Worm (Caenorhabditis elegans) whole organism, L4 larva: ENCODE data around the gene W02B12.12.

Experiments used
- D1046.2 ChIP-seq: fragments of 200-800 bp; sonication (Bioruptor generic); IDR thresholded peaks from 2 replicates; pipeline ENCODE4 v1.3.6; 2022; ENCODE audit warnings: missing genetic modification characterization, missing compliant biosample characterization
- F10B5.3 ChIP-seq: sonication (generic microtip); optimal IDR thresholded peaks from 2 replicates; lab custom pipeline; 2016; ENCODE audit warnings: mild to moderate bottlenecking, missing genetic modification characterization, missing compliant biosample characterization
- F49E8.2 ChIP-seq: sonication (generic microtip); optimal IDR thresholded peaks from 2 replicates; lab custom pipeline; 2016; ENCODE audit warnings: missing compliant biosample characterization, mild to moderate bottlenecking, missing genetic modification characterization, borderline replicate concordance
- T20F7.1 ChIP-seq: fragments of 200-800 bp; sonication (Bioruptor generic); optimal IDR thresholded peaks from 2 replicates; lab custom pipeline; 2018; ENCODE audit warnings: mild to moderate bottlenecking, missing genetic modification characterization, missing compliant biosample characterization
- T26A8.4 ChIP-seq: fragments of 200-800 bp; sonication (Bioruptor generic); IDR thresholded peaks from 2 replicates; pipeline ENCODE4 v1.3.6; 2022; ENCODE audit warnings: missing genetic modification characterization, missing compliant biosample characterization
- Y48G9A.11 ChIP-seq: fragments of 200-800 bp; sonication (Bioruptor generic); IDR thresholded peaks from 2 replicates; pipeline ENCODE4 v1.3.6; 2022; ENCODE audit warnings: missing genetic modification reagents, missing genetic modification characterization, missing compliant biosample characterization
- Y5F2A.4 ChIP-seq: fragments of 200-800 bp; sonication (Bioruptor generic); optimal IDR thresholded peaks from 2 replicates; lab custom pipeline; 2018; ENCODE audit warnings: mild to moderate bottlenecking, missing genetic modification characterization, missing compliant biosample characterization
- ZK337.2 ChIP-seq: fragments of 200-800 bp; sonication (Bioruptor generic); IDR thresholded peaks from 2 replicates; pipeline ENCODE4 v1.3.6; 2022; ENCODE audit warnings: missing genetic modification reagents, missing genetic modification characterization, missing compliant biosample characterization
- aha-1 ChIP-seq: fragments of 150-350 bp; peaks from one replicate; lab custom pipeline; 2014; ENCODE audit warnings: missing biosample characterization, missing genetic modification characterization
- arid-1 ChIP-seq: fragments of 200-800 bp; sonication (Bioruptor generic); conservative IDR thresholded peaks from 2 replicates; pipeline ENCODE4 v1.3.6; 2022; ENCODE audit warnings: missing genetic modification reagents, missing genetic modification characterization, missing compliant biosample characterization
- attf-4 ChIP-seq: sonication (generic microtip); optimal IDR thresholded peaks from 3 replicates; lab custom pipeline; 2017; ENCODE audit warnings: missing biosample characterization, missing genetic modification characterization
- ceh-20 ChIP-seq: fragments of 200-800 bp; sonication (Bioruptor generic); IDR thresholded peaks from 2 replicates; pipeline ENCODE4 v1.3.6; 2022; ENCODE audit warnings: missing genetic modification reagents, missing genetic modification characterization, missing compliant biosample characterization
- ceh-28 ChIP-seq: fragments of 150-350 bp; optimal IDR thresholded peaks from 2 replicates; lab custom pipeline; 2014; ENCODE audit warnings: missing biosample characterization, missing genetic modification reagents, missing genetic modification characterization
- ceh-32 ChIP-seq: sonication (generic microtip); optimal IDR thresholded peaks from 2 replicates; lab custom pipeline; 2016; ENCODE audit warnings: mild to moderate bottlenecking, missing genetic modification characterization, missing compliant biosample characterization; ENCODE audit not compliant: poor library complexity
- ceh-44 ChIP-seq: fragments of 200-800 bp; sonication (Bioruptor generic); IDR thresholded peaks from 2 replicates; pipeline ENCODE4 v1.3.6; 2022; ENCODE audit warnings: missing genetic modification reagents, missing genetic modification characterization, missing compliant biosample characterization
- ceh-82 ChIP-seq: sonication (generic microtip); optimal IDR thresholded peaks from 2 replicates; lab custom pipeline; 2017; ENCODE audit warnings: missing biosample characterization, missing genetic modification characterization
- ces-1 ChIP-seq: fragments of 150-350 bp; sonication (generic microtip); optimal IDR thresholded peaks from 4 replicates; lab custom pipeline; 2014; ENCODE audit warnings: missing biosample characterization, missing genetic modification reagents, missing genetic modification characterization
- cey-2 ChIP-seq: sonication (generic microtip); optimal IDR thresholded peaks from 3 replicates; lab custom pipeline; 2017; ENCODE audit warnings: missing genetic modification characterization, mild to moderate bottlenecking, missing compliant biosample characterization, antibody characterized with exemption, borderline replicate concordance; ENCODE audit not compliant: insufficient read depth
- daf-12 ChIP-seq: fragments of 150-350 bp; optimal IDR thresholded peaks from 2 replicates; lab custom pipeline; 2014; ENCODE audit warnings: missing biosample characterization, missing genetic modification reagents, missing genetic modification characterization
- daf-16 ChIP-seq, 3 experiments: sonication (generic microtip); optimal IDR thresholded peaks; 2 replicates each; lab custom pipeline; 2016 to 2017; ENCODE audit warnings: missing genetic modification characterization in 3 of 3, missing genetic modification reagents in 3 of 3, mild to moderate bottlenecking in 2 of 3, missing compliant biosample characterization in 2 of 3, missing biosample characterization in 1 of 3, moderate library complexity in 1 of 3
- daf-8 ChIP-seq: fragments of 200-800 bp; sonication (Bioruptor generic); IDR thresholded peaks from 2 replicates; pipeline ENCODE4 v1.3.6; 2022; ENCODE audit warnings: missing genetic modification characterization, missing compliant biosample characterization
- dmd-6 ChIP-seq: fragments of 200-800 bp; sonication (Bioruptor generic); IDR thresholded peaks from 2 replicates; pipeline ENCODE4 v1.3.6; 2022; ENCODE audit warnings: missing genetic modification reagents, missing genetic modification characterization, missing compliant biosample characterization
- dmd-8 ChIP-seq: fragments of 200-800 bp; sonication (Bioruptor generic); IDR thresholded peaks from 2 replicates; pipeline ENCODE4 v1.3.6; 2022; ENCODE audit warnings: missing genetic modification characterization, missing compliant biosample characterization
- dve-1 ChIP-seq: sonication (generic microtip); optimal IDR thresholded peaks from 2 replicates; lab custom pipeline; 2017; ENCODE audit warnings: antibody characterized with exemption, mild to moderate bottlenecking, missing genetic modification characterization, missing compliant biosample characterization; ENCODE audit not compliant: insufficient read depth
- egl-27 ChIP-seq: sonication (generic microtip); optimal IDR thresholded peaks from 3 replicates; lab custom pipeline; 2017; ENCODE audit warnings: missing biosample characterization, missing genetic modification reagents, missing genetic modification characterization
- egl-43 ChIP-seq: fragments of 200-800 bp; sonication (Bioruptor generic); IDR thresholded peaks from 2 replicates; pipeline ENCODE4 v1.3.6; 2022; ENCODE audit warnings: missing genetic modification reagents, missing genetic modification characterization, missing compliant biosample characterization
- lim-7 ChIP-seq: fragments of 200-800 bp; sonication (Bioruptor generic); IDR thresholded peaks from 2 replicates; pipeline ENCODE4 v1.3.6; 2022; ENCODE audit warnings: missing genetic modification characterization, missing compliant biosample characterization
- lin-1 ChIP-seq: fragments of 200-800 bp; sonication (Bioruptor generic); IDR thresholded peaks from 2 replicates; pipeline ENCODE4 v1.3.6; 2022; ENCODE audit warnings: missing genetic modification reagents, missing genetic modification characterization, missing compliant biosample characterization
- lin-38 ChIP-seq: fragments of 200-800 bp; sonication (Bioruptor generic); IDR thresholded peaks from 2 replicates; pipeline ENCODE4 v1.3.6; 2022; ENCODE audit warnings: missing genetic modification reagents, missing genetic modification characterization, missing compliant biosample characterization
- lin-39 ChIP-seq: fragments of 150-350 bp; optimal IDR thresholded peaks from 2 replicates; lab custom pipeline; 2014; ENCODE audit warnings: missing biosample characterization, missing genetic modification reagents, missing genetic modification characterization
- lir-3 ChIP-seq: sonication (generic microtip); optimal IDR thresholded peaks from 2 replicates; lab custom pipeline; 2016; ENCODE audit warnings: mild to moderate bottlenecking, missing genetic modification characterization, missing compliant biosample characterization
- mdl-1 ChIP-seq, 2 experiments: fragments of 150-350 bp in 1 of 2; sonication (generic microtip) in 1 of 2; optimal IDR thresholded peaks; 2 replicates each; lab custom pipeline; 2014 to 2017; ENCODE audit warnings: missing biosample characterization in 2 of 2, missing genetic modification characterization in 2 of 2
- mes-2 ChIP-seq: sonication (generic microtip); optimal IDR thresholded peaks from 2 replicates; lab custom pipeline; 2016; ENCODE audit warnings: missing genotype, mild to moderate bottlenecking, missing genetic modification characterization, missing compliant biosample characterization; ENCODE audit not compliant: poor library complexity, severe bottlenecking
- nhr-11 ChIP-seq: fragments of 150-350 bp; optimal IDR thresholded peaks from 2 replicates; lab custom pipeline; 2014; ENCODE audit warnings: missing biosample characterization, missing genetic modification characterization
- nhr-111 ChIP-seq: fragments of 200-800 bp; sonication (Bioruptor generic); optimal IDR thresholded peaks from 2 replicates; lab custom pipeline; 2018; ENCODE audit warnings: mild to moderate bottlenecking, missing genetic modification characterization, missing compliant biosample characterization
- nhr-237 ChIP-seq: sonication (generic microtip); optimal IDR thresholded peaks from 2 replicates; lab custom pipeline; 2017; ENCODE audit warnings: missing biosample characterization, missing genetic modification characterization
- nhr-25 ChIP-seq: sonication (generic microtip); optimal IDR thresholded peaks from 2 replicates; lab custom pipeline; 2017; ENCODE audit warnings: missing genetic modification characterization, mild to moderate bottlenecking, missing compliant biosample characterization, antibody characterized with exemption, moderate library complexity, borderline replicate concordance; ENCODE audit not compliant: insufficient read depth
- nhr-41 ChIP-seq: fragments of 200-800 bp; sonication (Bioruptor generic); IDR thresholded peaks from 2 replicates; pipeline ENCODE4 v1.3.6; 2022; ENCODE audit warnings: missing genetic modification reagents, missing genetic modification characterization, missing compliant biosample characterization
- saeg-2 ChIP-seq: fragments of 200-800 bp; sonication (Bioruptor generic); IDR thresholded peaks from 2 replicates; pipeline ENCODE4 v1.3.6; 2022; ENCODE audit warnings: missing genetic modification reagents, missing genetic modification characterization, missing compliant biosample characterization
- sdz-12 ChIP-seq: fragments of 200-800 bp; sonication (Bioruptor generic); optimal IDR thresholded peaks from 2 replicates; lab custom pipeline; 2018; ENCODE audit warnings: mild to moderate bottlenecking, missing genetic modification characterization, missing compliant biosample characterization
- set-16 ChIP-seq: fragments of 200-800 bp; sonication (Bioruptor generic); IDR thresholded peaks from 2 replicates; pipeline ENCODE4 v1.3.6; 2022; ENCODE audit warnings: missing genetic modification reagents, missing genetic modification characterization, missing compliant biosample characterization
- snpc-4 ChIP-seq: fragments of 150-350 bp; optimal IDR thresholded peaks from 2 replicates; lab custom pipeline; 2014; ENCODE audit warnings: missing biosample characterization, missing genetic modification characterization
- spr-1 ChIP-seq: sonication (generic microtip); optimal IDR thresholded peaks from 2 replicates; lab custom pipeline; 2016; ENCODE audit warnings: mild to moderate bottlenecking, missing genetic modification characterization, missing compliant biosample characterization
- unc-130 ChIP-seq: sonication (generic microtip); optimal IDR thresholded peaks from 2 replicates; lab custom pipeline; 2016; ENCODE audit warnings: missing genetic modification reagents, missing genetic modification characterization, missing compliant biosample characterization
- unc-62 ChIP-seq, 3 experiments: fragments of 150-350 bp in 1 of 3; sonication (generic microtip); optimal IDR thresholded peaks in 2 of 3; peaks in 1 of 3; 1 replicate in 1 of 3; 2 replicates in 2 of 3; lab custom pipeline; 2014 to 2017; ENCODE audit warnings: missing biosample characterization in 3 of 3, missing genetic modification characterization in 3 of 3, missing genetic modification reagents in 3 of 3, missing genotype in 1 of 3
- zag-1 ChIP-seq: fragments of 150-350 bp; optimal IDR thresholded peaks from 2 replicates; lab custom pipeline; 2014; ENCODE audit warnings: missing biosample characterization, missing genetic modification characterization
- zfp-2 ChIP-seq: sonication (generic microtip); optimal IDR thresholded peaks from 2 replicates; lab custom pipeline; 2016; ENCODE audit warnings: mild to moderate bottlenecking, missing genetic modification characterization, missing compliant biosample characterization
- ztf-11 ChIP-seq: fragments of 150-350 bp; optimal IDR thresholded peaks from 2 replicates; lab custom pipeline; 2014; ENCODE audit warnings: missing biosample characterization, missing genetic modification characterization
- ztf-7 ChIP-seq: fragments of 150-350 bp; optimal IDR thresholded peaks from 2 replicates; lab custom pipeline; 2014; ENCODE audit warnings: missing biosample characterization, missing genetic modification characterization

The W02B12.12 gene

DNA sequence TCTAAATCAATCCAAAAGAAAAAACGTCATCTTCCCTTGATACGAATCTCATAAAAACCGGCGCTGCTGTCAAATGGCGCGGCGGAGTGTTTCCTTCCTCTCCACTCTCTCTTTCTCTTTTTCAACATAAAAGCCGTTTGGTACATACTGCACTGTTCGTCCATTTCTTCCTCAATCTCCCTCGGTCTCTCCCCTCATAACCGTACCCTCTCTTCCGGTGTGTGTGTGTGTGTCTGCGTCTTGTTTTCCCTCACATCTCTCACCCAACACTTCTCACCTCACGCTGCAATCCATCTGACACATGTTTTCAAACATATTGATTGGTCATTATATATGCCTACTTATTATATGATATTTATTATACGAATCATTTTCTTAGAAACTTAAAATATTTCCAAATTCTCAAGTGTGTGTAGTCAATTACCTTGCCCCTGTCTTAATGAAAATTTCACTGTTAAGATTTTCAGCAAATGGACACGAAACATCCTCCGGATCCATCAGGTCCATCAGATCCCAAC lies 14.5 kb downstream of the W02B12.12 start, which contains the start of the genes aars-1 and rga-1 (continued):
- TF ChIP-seq F49E8.2 (tag; lab: Kevin White, UChicago) (no peak), ztf-7 (tag; lab: Kevin White, UChicago) (no peak), ceh-20 (GFP tag; lab: Robert Waterston, UW) (no peak), daf-12 (tag; lab: Kevin White, UChicago) (no peak), lin-1 (GFP tag; lab: Robert Waterston, UW) (peak; percentile 94), nhr-25 (tag; lab: Kevin White, UChicago) (no peak), daf-8 (no peak), mdl-1 (tag; optimal IDR thresholded peaks at IDR 0.05; lab: Kevin White, UChicago) (peak in 1 of 2 experiments; percentile 82), ceh-44 (GFP tag; lab: Robert Waterston, UW) (no peak), ZK337.2 (no peak), ceh-32 (tag; lab: Kevin White, UChicago) (no peak), attf-4 (no peak), sdz-12 (no peak), unc-130 (GFP tag; lab: Kevin White, UChicago) (no peak), dmd-6 (GFP tag; lab: Robert Waterston, UW) (peak; percentile 81), ceh-28 (tag; lab: Kevin White, UChicago) (peak; percentile 11), Y48G9A.11 (GFP tag; lab: Robert Waterston, UW) (no peak), T26A8.4 (GFP tag; lab: Robert Waterston, UW) (peak; percentile 63; the same call in 1 of the 2 replicates), nhr-11 (tag; lab: Kevin White, UChicago) (no peak), set-16 (GFP tag; lab: Robert Waterston, UW) (no peak), nhr-111 (GFP tag; lab: Kevin White, UChicago) (no peak), lim-7 (no peak), dmd-8 (GFP tag; lab: Robert Waterston, UW) (no peak), cey-2 (tag; lab: Kevin White, UChicago) (no peak), T20F7.1 (GFP tag; lab: Kevin White, UChicago) (peak; percentile 56), arid-1 (GFP tag; lab: Robert Waterston, UW) (0 out of 2 replicates have a peak, but pooled peaks have one; percentile 12), ces-1 (GFP tag; lab: Kevin White, UChicago) (no peak), daf-16 (GFP tag; optimal IDR thresholded peaks at IDR 0.05; lab: Kevin White, UChicago) (peak in 1 of 2 experiments; percentile 3), daf-16 (tag; optimal IDR thresholded peaks at IDR 0.05; lab: Kevin White, UChicago) (peak; percentile 68), ztf-11 (tag; lab: Kevin White, UChicago) (no peak), lin-39 (tag; lab: Kevin White, UChicago) (no peak), zag-1 (tag; lab: Kevin White, UChicago) (no peak), zfp-2 (tag; lab: Kevin White, UChicago) (no peak), Y5F2A.4 (GFP tag; lab: Kevin White, UChicago) (no peak), ceh-82 (tag; lab: Kevin White, UChicago) (no peak), unc-62 (GFP tag; optimal IDR thresholded peaks at IDR 0.05 in 1 of 2; lab: Kevin White, UChicago) (peak in 1 of 2 experiments; percentile 97), unc-62 (tag; optimal IDR thresholded peaks at IDR 0.05; lab: Kevin White, UChicago) (no peak), egl-43 (GFP tag; lab: Robert Waterston, UW) (no peak), spr-1 (peak; percentile 60), nhr-237 (tag; lab: Kevin White, UChicago) (no peak), aha-1 (tag; lab: Kevin White, UChicago) (peak; percentile 96), nhr-41 (no peak), saeg-2 (GFP tag; lab: Robert Waterston, UW) (0 out of 2 replicates have a peak, but pooled peaks have one; percentile 23), F10B5.3 (tag; lab: Kevin White, UChicago) (no peak), lin-38 (GFP tag; lab: Robert Waterston, UW) (peak; percentile 51), lir-3 (tag; lab: Kevin White, UChicago) (no peak), mes-2 (tag; lab: Kevin White, UChicago) (peak; percentile 79), dve-1 (tag; lab: Kevin White, UChicago) (peak; percentile 79), D1046.2 (GFP tag; lab: Robert Waterston, UW) (no peak), egl-27 (tag; lab: Kevin White, UChicago) (no peak), snpc-4 (tag; lab: Kevin White, UChicago) (no peak)
